Fruit fly (Drosophila melanogaster) whole organism, prepupa: ENCODE measurements around the gene Piezo.

Experiments used
- CG16779 ChIP-seq: fragments of 200-800 bp; sonication (Bioruptor generic); optimal IDR thresholded peaks from 3 replicates; lab custom pipeline; 2017; ENCODE audit warnings: missing biosample characterization, mild to moderate bottlenecking, missing genetic modification characterization
- CG3032 ChIP-seq: fragments of 200-800 bp; optimal IDR thresholded peaks from 2 replicates; lab custom pipeline; 2019; ENCODE audit warnings: missing biosample characterization, mild to moderate bottlenecking, missing genetic modification characterization, moderate library complexity
- Hr39 ChIP-seq: fragments of 200-800 bp; sonication (Bioruptor generic); optimal IDR thresholded peaks from 2 replicates; lab custom pipeline; 2016; ENCODE audit warnings: missing biosample characterization, missing genetic modification characterization
- Sox15 ChIP-seq: fragments of 200-800 bp; sonication (Bioruptor generic); optimal IDR thresholded peaks from 3 replicates; lab custom pipeline; 2016; ENCODE audit warnings: missing biosample characterization, missing genetic modification characterization
- cyc ChIP-seq: fragments of 200-800 bp; sonication (Bioruptor generic); optimal IDR thresholded peaks from 3 replicates; lab custom pipeline; 2016; ENCODE audit warnings: missing biosample characterization, missing genetic modification characterization
- dsx ChIP-seq: fragments of 200-800 bp; optimal IDR thresholded peaks from 3 replicates; lab custom pipeline; 2019; ENCODE audit warnings: missing biosample characterization, mild to moderate bottlenecking, missing genetic modification characterization, moderate library complexity; ENCODE audit not compliant: poor library complexity, severe bottlenecking
- ss ChIP-seq, 2 experiments: fragments of 200-800 bp; sonication (Bioruptor generic); optimal IDR thresholded peaks; 2 replicates in 1 of 2; 3 replicates in 1 of 2; lab custom pipeline; 2017 to 2018; ENCODE audit warnings: mild to moderate bottlenecking in 2 of 2, missing biosample characterization in 2 of 2, missing genetic modification characterization in 2 of 2, moderate library complexity in 1 of 2

- TF ChIP-seq dsx (GFP tag; lab: Kevin White, UChicago) (no peak), CG16779 (tag; lab: Kevin White, UChicago) (no peak), ss (GFP tag; optimal IDR thresholded peaks at IDR 0.05; lab: Kevin White, UChicago) (peak in 1 of 2 experiments; percentile 35), Sox15 (GFP tag; lab: Kevin White, UChicago) (no peak), Hr39 (no peak), CG3032 (tag; lab: Kevin White, UChicago) (no peak), cyc (no peak)
Observed at dm6 chr2L:8204366-8204765, 41.5 kb downstream of the Piezo start.
